Worm (Caenorhabditis elegans): Measurements from ENCODE around the gene T10G3.8.

DNA sequence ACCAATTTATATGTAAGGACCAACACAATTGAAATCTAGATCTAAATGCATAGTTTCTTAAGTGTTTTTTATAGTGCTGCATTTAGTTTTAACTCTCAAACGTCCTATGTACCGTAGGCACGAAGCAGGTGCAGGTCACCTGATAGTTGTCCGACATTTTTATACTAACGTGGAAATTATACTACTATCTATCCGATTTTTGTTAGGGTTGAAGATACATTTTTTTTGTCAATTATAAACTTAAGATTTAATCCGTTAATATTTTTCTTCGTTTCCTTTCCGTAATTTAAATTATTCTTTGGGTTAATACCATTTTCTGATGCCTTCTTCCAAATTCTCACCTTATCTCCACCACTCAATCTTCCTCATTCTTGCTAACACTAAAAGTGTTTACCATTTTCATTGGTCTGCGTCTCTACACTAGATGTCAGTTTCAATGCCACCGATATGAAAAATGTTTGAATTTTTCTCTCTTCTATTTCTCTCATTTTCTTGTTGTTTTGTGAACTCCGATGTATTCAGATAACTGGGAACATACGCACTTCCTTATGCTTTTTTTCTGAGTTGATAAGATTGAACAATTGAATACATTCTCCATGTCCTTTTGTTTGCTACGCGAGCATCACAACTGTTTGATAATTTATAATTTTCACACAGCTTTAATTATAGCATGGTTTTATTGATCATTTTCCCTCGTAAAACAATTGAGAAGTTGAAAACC, 30.9 kb downstream of the T10G3.8 start, which contains the start of gene Y2H9A.4:
- no peak for TF ChIP-seq flt-1 (GFP tag; IDR thresholded peaks at IDR 0.05)
- no peak for TF ChIP-seq ztf-23 (GFP tag; IDR thresholded peaks at IDR 0.05)
- no peak for TF ChIP-seq tab-1 (GFP tag; IDR thresholded peaks at IDR 0.05)
- TF ChIP-seq T22C8.4 (GFP tag; IDR thresholded peaks at IDR 0.05) = no peak

Measured in whole organism, midembryonic.